Fruit fly (Drosophila melanogaster) whole organism, embryonic: ENCODE data around the gene Gbs-70E.

Experiments used
- Adf1 ChIP-seq: fragments of 200-800 bp; sonication (Bioruptor generic); IDR thresholded peaks from 2 replicates; pipeline ENCODE4 v1.3.6; 2022; ENCODE audit warnings: missing biosample characterization, missing genetic modification characterization
- CG10431 ChIP-seq: fragments of 200-800 bp; sonication (Bioruptor generic); optimal IDR thresholded peaks from 3 replicates; lab custom pipeline; 2018; ENCODE audit warnings: missing biosample characterization, mild to moderate bottlenecking, missing genetic modification characterization
- CG10654 ChIP-seq: fragments of 200-800 bp; sonication (Bioruptor generic); optimal IDR thresholded peaks from 2 replicates; lab custom pipeline; 2016; ENCODE audit warnings: missing biosample characterization, missing genetic modification characterization
- CG11504 ChIP-seq: fragments of 200-800 bp; sonication (Bioruptor generic); optimal IDR thresholded peaks from 3 replicates; lab custom pipeline; 2019; ENCODE audit warnings: missing biosample characterization, mild to moderate bottlenecking, missing genetic modification characterization, moderate library complexity
- CG14441 ChIP-seq: fragments of 200-800 bp; sonication (Bioruptor generic); IDR thresholded peaks from 2 replicates; pipeline ENCODE4 v1.3.6; 2022; ENCODE audit warnings: missing biosample characterization, missing genetic modification characterization
- CG14860 ChIP-seq: fragments of 200-800 bp; sonication (Bioruptor generic); IDR thresholded peaks from 3 replicates; pipeline ENCODE4 v1.3.6; 2022; ENCODE audit warnings: missing biosample characterization, missing genetic modification characterization; ENCODE audit not compliant: partially characterized antibody
- CG1529 ChIP-seq: fragments of 200-800 bp; sonication (Bioruptor generic); optimal IDR thresholded peaks from 3 replicates; lab custom pipeline; 2018; ENCODE audit warnings: missing biosample characterization, missing genetic modification characterization
- CG15479 ChIP-seq: fragments of 200-800 bp; sonication (Bioruptor generic); optimal IDR thresholded peaks from 3 replicates; lab custom pipeline; 2019; ENCODE audit warnings: missing biosample characterization, mild to moderate bottlenecking, missing genetic modification characterization, moderate library complexity
- CG1603 ChIP-seq: fragments of 200-800 bp; sonication (Bioruptor generic); optimal IDR thresholded peaks from 2 replicates; lab custom pipeline; 2019; ENCODE audit warnings: missing biosample characterization, mild to moderate bottlenecking, missing genetic modification characterization, moderate library complexity
- CG1832 ChIP-seq: fragments of 200-800 bp; sonication (Bioruptor generic); optimal IDR thresholded peaks from 2 replicates; lab custom pipeline; 2017; ENCODE audit warnings: missing biosample characterization, mild to moderate bottlenecking, missing genetic modification characterization, inconsistent platforms
- CG2712 ChIP-seq: fragments of 200-800 bp; optimal IDR thresholded peaks from 3 replicates; lab custom pipeline; 2019; ENCODE audit warnings: missing biosample characterization, mild to moderate bottlenecking, missing genetic modification characterization, moderate library complexity
- CG3163 ChIP-seq: fragments of 200-800 bp; sonication (Bioruptor generic); optimal IDR thresholded peaks from 3 replicates; lab custom pipeline; 2016; ENCODE audit warnings: missing biosample characterization, missing genetic modification characterization
- CG32532 ChIP-seq: fragments of 200-800 bp; sonication (Bioruptor generic); IDR thresholded peaks from 2 replicates; pipeline ENCODE4 v1.3.6; 2022; ENCODE audit warnings: missing biosample characterization, missing genetic modification characterization
- CG32767 ChIP-seq: fragments of 200-800 bp; sonication (Bioruptor generic); IDR thresholded peaks from 2 replicates; pipeline ENCODE4 v1.3.6; 2022; ENCODE audit warnings: missing biosample characterization, missing genetic modification characterization
- CG3281 ChIP-seq: fragments of 200-800 bp; sonication (Bioruptor generic); optimal IDR thresholded peaks from 3 replicates; lab custom pipeline; 2017; ENCODE audit warnings: missing biosample characterization, mild to moderate bottlenecking, missing genetic modification characterization
- CG3407 ChIP-seq: fragments of 200-800 bp; sonication (Bioruptor generic); optimal IDR thresholded peaks from 2 replicates; lab custom pipeline; 2018; ENCODE audit warnings: missing biosample characterization, mild to moderate bottlenecking, missing genetic modification characterization
- CG34422 ChIP-seq: fragments of 200-800 bp; sonication (Bioruptor generic); IDR thresholded peaks from 3 replicates; pipeline ENCODE4 v1.3.6; 2022; ENCODE audit warnings: missing biosample characterization, missing genetic modification characterization
- CG5953 ChIP-seq: fragments of 200-800 bp; sonication (Bioruptor generic); IDR thresholded peaks from 2 replicates; pipeline ENCODE4 v1.3.6; 2022; ENCODE audit warnings: missing biosample characterization, missing genetic modification characterization
- CG6254 ChIP-seq: fragments of 200-800 bp; sonication (Bioruptor generic); optimal IDR thresholded peaks from 3 replicates; lab custom pipeline; 2017; ENCODE audit warnings: mild to moderate bottlenecking, missing biosample characterization, missing genetic modification reagents, missing genetic modification characterization
- CG8924 ChIP-seq: fragments of 200-800 bp; optimal IDR thresholded peaks from 3 replicates; lab custom pipeline; 2019; ENCODE audit warnings: missing biosample characterization, mild to moderate bottlenecking, missing genetic modification characterization, moderate library complexity
- CG9609 ChIP-seq: fragments of 200-800 bp; sonication (Bioruptor generic); optimal IDR thresholded peaks from 3 replicates; lab custom pipeline; 2016; ENCODE audit warnings: missing biosample characterization, missing genetic modification characterization
- HLH3B ChIP-seq: fragments of 200-800 bp; sonication (Bioruptor generic); IDR thresholded peaks from 2 replicates; pipeline ENCODE4 v1.3.6; 2022; ENCODE audit warnings: missing biosample characterization, missing genetic modification characterization
- HLH4C ChIP-seq: fragments of 200-800 bp; sonication (Bioruptor generic); IDR thresholded peaks from 3 replicates; pipeline ENCODE4 v1.3.6; 2022; ENCODE audit warnings: missing biosample characterization, missing genetic modification characterization; ENCODE audit not compliant: partially characterized antibody
- Hey ChIP-seq: fragments of 200-800 bp; sonication (Bioruptor generic); optimal IDR thresholded peaks from 3 replicates; lab custom pipeline; 2018; ENCODE audit warnings: missing biosample characterization, mild to moderate bottlenecking, missing genetic modification characterization
- Hmr ChIP-seq: fragments of 200-800 bp; sonication (Bioruptor generic); optimal IDR thresholded peaks from 3 replicates; lab custom pipeline; 2017; ENCODE audit warnings: mild to moderate bottlenecking, missing biosample characterization, missing genetic modification reagents, missing genetic modification characterization
- Hr3 ChIP-seq: fragments of 200-800 bp; sonication (Bioruptor generic); optimal IDR thresholded peaks from 3 replicates; lab custom pipeline; 2016; ENCODE audit warnings: missing biosample characterization, missing genetic modification characterization
- Med ChIP-seq: fragments of 200-800 bp; sonication (Bioruptor generic); peaks from one replicate; lab custom pipeline; 2016; ENCODE audit warnings: missing biosample characterization, missing genetic modification characterization, mild to moderate bottlenecking, inconsistent platforms, moderate library complexity
- Nf-YB ChIP-seq: fragments of 200-800 bp; sonication (Bioruptor generic); optimal IDR thresholded peaks from 3 replicates; lab custom pipeline; 2019; ENCODE audit warnings: missing biosample characterization, mild to moderate bottlenecking, missing genetic modification characterization, moderate library complexity
- Nf-YC ChIP-seq: fragments of 200-800 bp; optimal IDR thresholded peaks from 3 replicates; lab custom pipeline; 2019; ENCODE audit warnings: missing biosample characterization, mild to moderate bottlenecking, missing genetic modification characterization, moderate library complexity
- Oaz ChIP-seq: fragments of 200-800 bp; sonication (Bioruptor generic); IDR thresholded peaks from 2 replicates; pipeline ENCODE4 v1.3.6; 2022; ENCODE audit warnings: missing biosample characterization, missing genetic modification characterization
- Poxn ChIP-seq: fragments of 200-800 bp; sonication (Bioruptor generic); IDR thresholded peaks from 2 replicates; pipeline ENCODE4 v1.3.6; 2022; ENCODE audit warnings: missing biosample characterization, missing genetic modification characterization
- Side ChIP-seq: fragments of 200-800 bp; sonication (Bioruptor generic); optimal IDR thresholded peaks from 2 replicates; lab custom pipeline; 2016; ENCODE audit warnings: missing biosample characterization, missing genetic modification characterization
- Sox102F ChIP-seq: fragments of 200-800 bp; sonication (Bioruptor generic); optimal IDR thresholded peaks from 2 replicates; lab custom pipeline; 2018; ENCODE audit warnings: missing biosample characterization, mild to moderate bottlenecking, missing genetic modification characterization, moderate library complexity
- btn ChIP-seq: fragments of 200-800 bp; sonication (Bioruptor generic); optimal IDR thresholded peaks from 2 replicates; lab custom pipeline; 2016; ENCODE audit warnings: missing biosample characterization, missing genetic modification characterization
- cad ChIP-seq: fragments of >200 bp; optimal IDR thresholded peaks from 2 replicates; lab custom pipeline; 2017; ENCODE audit warnings: missing biosample characterization, missing genetic modification characterization
- chif ChIP-seq, 2 experiments: fragments of 200-800 bp; sonication (Bioruptor generic); optimal IDR thresholded peaks; 3 replicates each; lab custom pipeline; 2016; ENCODE audit warnings: missing biosample characterization in 2 of 2, missing genetic modification characterization in 2 of 2
- chinmo ChIP-seq: fragments of 200-800 bp; sonication (Bioruptor generic); IDR thresholded peaks from 4 replicates; pipeline ENCODE4 v1.3.6; 2022; ENCODE audit warnings: missing biosample characterization, missing genetic modification characterization; ENCODE audit not compliant: partially characterized antibody
- corto ChIP-seq: fragments of 200-800 bp; sonication (Bioruptor generic); optimal IDR thresholded peaks from 2 replicates; lab custom pipeline; 2016; ENCODE audit warnings: missing biosample characterization, mild to moderate bottlenecking, missing genetic modification characterization, moderate library complexity
- crol ChIP-seq: fragments of 200-800 bp; sonication (Bioruptor generic); IDR thresholded peaks from 2 replicates; pipeline ENCODE4 v1.3.6; 2022; ENCODE audit warnings: missing biosample characterization, missing genetic modification characterization
- gsb-n ChIP-seq: fragments of 200-800 bp; sonication (Bioruptor generic); optimal IDR thresholded peaks from 3 replicates; lab custom pipeline; 2018; ENCODE audit warnings: missing biosample characterization, mild to moderate bottlenecking, missing genetic modification characterization
- nerfin-1 ChIP-seq: fragments of 200-800 bp; sonication (Bioruptor generic); optimal IDR thresholded peaks from 3 replicates; lab custom pipeline; 2019; ENCODE audit warnings: missing biosample characterization, mild to moderate bottlenecking, missing genetic modification characterization, moderate library complexity
- oc ChIP-seq: fragments of 200-800 bp; sonication (Bioruptor generic); optimal IDR thresholded peaks from 2 replicates; lab custom pipeline; 2018; ENCODE audit warnings: missing biosample characterization, mild to moderate bottlenecking, missing genetic modification characterization, moderate library complexity
- otp ChIP-seq: fragments of 200-800 bp; sonication (Bioruptor generic); IDR thresholded peaks from 3 replicates; pipeline ENCODE4, ENCODE4 v1.3.6; 2022; ENCODE audit warnings: missing biosample characterization, missing genetic modification characterization
- pfk ChIP-seq: fragments of 200-800 bp; sonication (Bioruptor generic); optimal IDR thresholded peaks from 2 replicates; lab custom pipeline; 2018; ENCODE audit warnings: missing biosample characterization, mild to moderate bottlenecking, missing genetic modification characterization, moderate library complexity
- pros ChIP-seq: fragments of 200-800 bp; sonication (Bioruptor generic); optimal IDR thresholded peaks from 3 replicates; lab custom pipeline; 2019; ENCODE audit warnings: missing biosample characterization, mild to moderate bottlenecking, missing genetic modification characterization, moderate library complexity
- run ChIP-seq: fragments of 200-800 bp; sonication (Bioruptor generic); optimal IDR thresholded peaks from 3 replicates; lab custom pipeline; 2018; ENCODE audit warnings: missing biosample characterization, mild to moderate bottlenecking, missing genetic modification characterization
- sqz ChIP-seq: fragments of 200-800 bp; sonication (Bioruptor generic); optimal IDR thresholded peaks from 3 replicates; lab custom pipeline; 2018; ENCODE audit warnings: missing biosample characterization, mild to moderate bottlenecking, missing genetic modification characterization
- tio ChIP-seq: fragments of 200-800 bp; sonication (Bioruptor generic); optimal IDR thresholded peaks from 2 replicates; lab custom pipeline; 2017; ENCODE audit warnings: missing biosample characterization, missing genetic modification characterization, inconsistent platforms
- z ChIP-seq: fragments of 200-800 bp; sonication (Bioruptor generic); IDR thresholded peaks from 3 replicates; pipeline ENCODE4 v1.3.6; 2022; ENCODE audit warnings: missing biosample characterization, missing genetic modification characterization
- zf30C ChIP-seq: fragments of 200-800 bp; sonication (Bioruptor generic); optimal IDR thresholded peaks from 3 replicates; lab custom pipeline; 2018; ENCODE audit warnings: missing biosample characterization, mild to moderate bottlenecking, missing genetic modification characterization

Gene Gbs-70E

DNA sequence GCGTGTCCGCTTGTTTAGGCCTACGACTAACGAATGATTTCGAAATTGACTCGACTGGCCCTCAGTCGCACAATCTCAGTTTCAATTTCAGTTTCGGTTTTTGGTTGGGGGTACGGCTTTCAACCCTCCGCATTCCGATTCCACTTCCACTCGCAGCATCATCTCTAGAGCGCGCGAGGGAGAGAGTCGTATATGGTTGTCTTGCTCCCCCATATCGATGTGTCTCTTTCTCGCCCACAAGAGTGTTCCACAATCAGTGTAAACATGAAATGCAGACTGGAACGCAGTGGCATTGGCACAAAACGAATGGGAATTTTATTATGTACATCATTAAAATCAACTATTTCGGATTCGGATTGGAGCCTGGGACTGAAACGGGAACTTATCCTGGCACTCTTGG lies 48.7 kb upstream of the Gbs-70E start, which contains the start of gene HGTX (continued):
- peak; percentile 37 for TF ChIP-seq Med
- TF ChIP-seq CG8924 = peak; percentile 44
- TF ChIP-seq CG3407 = no peak
- TF ChIP-seq chinmo (GFP tag; lab: Robert Waterston, UW) = 0 out of 4 replicates have a peak, but pooled peaks have one; percentile 68
- peak; percentile 30 for TF ChIP-seq CG15479 (GFP tag; lab: Kevin White, UChicago)
- TF ChIP-seq pfk = peak; percentile 99
- TF ChIP-seq chif (GFP tag; optimal IDR thresholded peaks at IDR 0.05; lab: Kevin White, UChicago) = no peak
- no peak for TF ChIP-seq CG32767 (GFP tag; lab: Robert Waterston, UW)
- TF ChIP-seq zf30C (GFP tag; lab: Kevin White, UChicago) = peak; percentile 0
- TF ChIP-seq Nf-YC = peak; percentile 95
- no peak for TF ChIP-seq CG5953
- TF ChIP-seq CG34422 (GFP tag; lab: Robert Waterston, UW) = 0 out of 3 replicates have a peak, but pooled peaks have one; percentile 14
- TF ChIP-seq oc (tag; lab: Kevin White, UChicago) = peak; percentile 10
- no peak for TF ChIP-seq cad (GFP tag; lab: Kevin White, UChicago)
- no peak for TF ChIP-seq CG3281 (GFP tag; lab: Kevin White, UChicago)
- TF ChIP-seq z (GFP tag; lab: Robert Waterston, UW) = peak; percentile 98
- no peak for TF ChIP-seq CG10654 (GFP tag; lab: Kevin White, UChicago)
- peak; percentile 16 for TF ChIP-seq CG1603 (tag; lab: Kevin White, UChicago)
- no peak for TF ChIP-seq btn (GFP tag; lab: Kevin White, UChicago)
- no peak for TF ChIP-seq Oaz (GFP tag; lab: Robert Waterston, UW)
- no peak for TF ChIP-seq CG9609 (GFP tag; lab: Kevin White, UChicago)
- no peak for TF ChIP-seq Hr3 (GFP tag; lab: Kevin White, UChicago)
- TF ChIP-seq gsb-n (tag; lab: Kevin White, UChicago) = peak; percentile 16
- TF ChIP-seq CG1529 (GFP tag; lab: Kevin White, UChicago) = no peak
- TF ChIP-seq CG2712 = peak; percentile 25

DNA sequence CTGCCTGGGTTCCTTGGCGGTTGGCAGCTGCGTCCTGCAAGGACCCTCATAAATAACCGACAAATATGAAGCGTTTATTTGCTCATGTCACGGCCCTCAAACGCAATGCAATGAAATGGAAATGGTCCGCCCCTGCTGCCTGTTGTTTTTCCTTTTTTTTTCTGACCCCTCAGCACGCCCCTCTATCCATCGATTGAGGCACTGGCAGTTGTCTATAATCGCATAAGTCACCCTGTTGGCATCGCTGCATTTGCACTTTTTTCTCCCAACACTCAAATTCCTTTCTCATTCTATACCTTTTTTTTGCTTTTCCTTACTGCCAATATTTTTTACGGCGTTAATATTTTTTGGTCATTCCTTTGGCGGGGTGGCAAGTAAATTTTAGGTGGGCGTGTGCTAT lies 41.4 kb upstream of the Gbs-70E start:
- TF ChIP-seq Side (GFP tag; lab: Kevin White, UChicago) (no peak), HLH3B (GFP tag; lab: Robert Waterston, UW) (no peak), tio (no peak), sqz (peak; percentile 89), CG5953 (no peak), CG10431 (GFP tag; lab: Kevin White, UChicago) (no peak), Hmr (GFP tag; lab: Kevin White, UChicago) (no peak), CG14441 (GFP tag; lab: Robert Waterston, UW) (no peak), Sox102F (GFP tag; lab: Kevin White, UChicago) (no peak), pros (peak; percentile 50), CG6254 (GFP tag; lab: Kevin White, UChicago) (peak; percentile 87), crol (peak; percentile 84), CG1832 (GFP tag; lab: Kevin White, UChicago) (peak; percentile 20), gsb-n (tag; lab: Kevin White, UChicago) (peak; percentile 16), Adf1 (GFP tag; lab: Robert Waterston, UW) (no peak)
- TF ChIP-seq, all 482 proteins: peak for 6

DNA sequence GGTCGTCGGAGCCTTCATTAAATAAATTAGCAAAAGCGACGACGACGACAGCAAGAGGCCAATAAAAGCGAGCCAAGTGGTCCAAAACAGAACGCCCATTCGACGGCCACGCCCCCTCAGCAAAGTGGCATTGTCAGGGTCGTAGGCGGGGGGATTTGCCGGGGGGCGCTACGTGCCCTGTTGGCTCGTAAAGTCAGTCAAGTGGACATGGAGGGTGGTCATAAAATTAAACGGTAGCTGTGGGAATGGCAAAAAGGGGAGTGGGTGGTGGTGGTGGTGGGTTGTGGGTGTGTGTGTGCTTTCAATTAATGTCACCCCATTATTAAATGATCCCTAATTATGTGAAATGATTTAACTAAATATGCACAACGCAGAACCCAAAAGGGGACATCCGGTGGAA lies 40.2 kb upstream of the Gbs-70E start:
- TF ChIP-seq CG11504 (tag; lab: Kevin White, UChicago) = no peak
- peak; percentile 49 for TF ChIP-seq nerfin-1 (tag; lab: Kevin White, UChicago)
- no peak for TF ChIP-seq CG3163
- no peak for TF ChIP-seq corto (GFP tag; lab: Kevin White, UChicago)
- TF ChIP-seq crol = peak; percentile 52; the same call in 1 of the 2 replicates
- TF ChIP-seq Hey (tag; lab: Kevin White, UChicago) = peak; percentile 76
- no peak for TF ChIP-seq Poxn
- TF ChIP-seq CG32532 (GFP tag; lab: Robert Waterston, UW) = no peak
- TF ChIP-seq otp (GFP tag; lab: Robert Waterston, UW) = 0 out of 3 replicates have a peak, but pooled peaks have one; percentile 6
- no peak for TF ChIP-seq HLH4C (GFP tag; lab: Robert Waterston, UW)
- peak; percentile 71 for TF ChIP-seq Nf-YB (GFP tag; lab: Kevin White, UChicago)
- TF ChIP-seq CG14860 (GFP tag; lab: Robert Waterston, UW) = no peak
- peak; percentile 10 for TF ChIP-seq run (tag; lab: Kevin White, UChicago)
